Worm (Caenorhabditis elegans) whole organism, L1 larva: ENCODE measurements around the gene T19B10.5.

Experiments
- ama-1 ChIP-seq: fragments of 150-350 bp; optimal IDR thresholded peaks from 2 replicates; lab custom pipeline; 2014
- elt-3 ChIP-seq, 6 experiments: fragments of 150-350 bp in 1 of 6; sonication (generic microtip); optimal IDR thresholded peaks; 2 replicates each; lab custom pipeline; 2017 to 2018; ENCODE audit warnings: missing biosample characterization in 6 of 6, missing genetic modification characterization in 6 of 6, inconsistent platforms in 1 of 6
- fkh-10 ChIP-seq: sonication (generic microtip); optimal IDR thresholded peaks from 2 replicates; lab custom pipeline; 2017; ENCODE audit warnings: missing biosample characterization, missing genetic modification reagents, missing genetic modification characterization
- fkh-4 ChIP-seq: sonication (generic microtip); optimal IDR thresholded peaks from 2 replicates; lab custom pipeline; 2016; ENCODE audit warnings: missing compliant biosample characterization, missing genetic modification characterization, borderline replicate concordance
- irx-1 ChIP-seq: sonication (generic microtip); optimal IDR thresholded peaks from 2 replicates; lab custom pipeline; 2016; ENCODE audit warnings: missing genetic modification characterization, missing compliant biosample characterization
- lin-15B ChIP-seq: fragments of 150-350 bp; sonication (generic microtip); optimal IDR thresholded peaks from 3 replicates; lab custom pipeline; 2014; ENCODE audit warnings: missing biosample characterization, missing genetic modification characterization
- nhr-237 ChIP-seq: fragments of 150-350 bp; optimal IDR thresholded peaks from 2 replicates; lab custom pipeline; 2014; ENCODE audit warnings: missing biosample characterization, missing genetic modification characterization
- skn-1 ChIP-seq: fragments of 150-350 bp; optimal IDR thresholded peaks from 2 replicates; lab custom pipeline; 2014; ENCODE audit warnings: missing biosample characterization, missing genetic modification characterization
- tbx-2 ChIP-seq: sonication (generic microtip); optimal IDR thresholded peaks from 2 replicates; lab custom pipeline; 2016; ENCODE audit warnings: missing genetic modification characterization, missing compliant biosample characterization
- tlp-1 ChIP-seq: fragments of 150-350 bp; optimal IDR thresholded peaks from 2 replicates; lab custom pipeline; 2014; ENCODE audit warnings: missing biosample characterization, missing genetic modification characterization
- ztf-11 ChIP-seq, 2 experiments: sonication (generic microtip); optimal IDR thresholded peaks; 2 replicates each; lab custom pipeline; 2016 to 2017; ENCODE audit warnings: missing genetic modification characterization in 2 of 2, missing biosample characterization in 1 of 2, missing compliant biosample characterization in 1 of 2

DNA sequence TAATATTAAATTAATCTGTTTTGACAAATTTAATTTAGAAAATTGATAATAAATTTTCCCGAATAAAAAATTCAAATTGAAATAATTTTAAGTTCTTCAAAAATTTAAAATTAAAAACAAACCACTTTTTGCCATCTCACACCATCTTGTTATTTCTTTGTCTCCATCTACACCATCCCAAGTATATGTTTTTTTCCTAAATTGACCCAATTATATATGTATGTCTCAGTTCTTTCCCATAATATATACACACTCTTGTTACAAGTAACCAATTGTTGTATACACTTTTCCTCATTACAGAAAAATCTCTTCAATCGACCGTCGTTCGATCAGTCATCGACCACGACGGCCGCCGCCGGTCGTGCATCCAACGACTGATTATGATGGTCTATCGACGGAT lies 47.8 kb downstream of the T19B10.5 start, which contains the start of gene gly-20:
- TF ChIP-seq skn-1 (tag; lab: Kevin White, UChicago) = no peak
- no peak for TF ChIP-seq fkh-10 (GFP tag; lab: Kevin White, UChicago)
- no peak for TF ChIP-seq nhr-237 (tag; lab: Kevin White, UChicago)
- TF ChIP-seq fkh-4 (tag; lab: Kevin White, UChicago) = no peak
- TF ChIP-seq tlp-1 (tag; lab: Kevin White, UChicago) = no peak
- TF ChIP-seq lin-15B (tag; lab: Kevin White, UChicago) = no peak
- no peak for TF ChIP-seq ama-1 (lab: Kevin White, UChicago)
- no peak for TF ChIP-seq ztf-11 (tag; optimal IDR thresholded peaks at IDR 0.05; lab: Kevin White, UChicago)
- no peak for TF ChIP-seq tbx-2 (tag; lab: Kevin White, UChicago)
- TF ChIP-seq irx-1 (tag; lab: Kevin White, UChicago) = no peak
- no peak for TF ChIP-seq elt-3 (tag; optimal IDR thresholded peaks at IDR 0.05; lab: Kevin White, UChicago)
